Fruit fly (Drosophila melanogaster) whole organism, pupa: Measurements from ENCODE around the gene CG6051.

Source experiments
- CG10348 ChIP-seq: fragments of 200-800 bp; sonication (Bioruptor generic); IDR thresholded peaks from 2 replicates; pipeline ENCODE4 v1.3.6; 2022; ENCODE audit warnings: missing biosample characterization, missing genetic modification characterization
- CG17806 ChIP-seq: fragments of 200-800 bp; sonication (Bioruptor generic); optimal IDR thresholded peaks from 2 replicates; lab custom pipeline; 2018; ENCODE audit warnings: missing biosample characterization, mild to moderate bottlenecking, missing genetic modification characterization, moderate library complexity
- CG32121 ChIP-seq: fragments of 200-800 bp; sonication (Bioruptor generic); IDR thresholded peaks from 2 replicates; pipeline ENCODE4 v1.3.6; 2022; ENCODE audit warnings: missing biosample characterization, missing genetic modification characterization
- CG34367 ChIP-seq: fragments of 200-800 bp; sonication (Bioruptor generic); optimal IDR thresholded peaks from 2 replicates; lab custom pipeline; 2018; ENCODE audit warnings: missing biosample characterization, mild to moderate bottlenecking, missing genetic modification characterization
- CG8159 ChIP-seq: fragments of 200-800 bp; sonication (Bioruptor generic); optimal IDR thresholded peaks from 3 replicates; lab custom pipeline; 2018; ENCODE audit warnings: missing biosample characterization, mild to moderate bottlenecking, missing genetic modification characterization, moderate library complexity
- CG8301 ChIP-seq: fragments of 200-800 bp; sonication (Bioruptor generic); optimal IDR thresholded peaks from 2 replicates; lab custom pipeline; 2018; ENCODE audit warnings: missing biosample characterization, mild to moderate bottlenecking, missing genetic modification characterization
- EcR ChIP-seq: fragments of 200-800 bp; sonication (Bioruptor generic); optimal IDR thresholded peaks from 3 replicates; lab custom pipeline; 2019; ENCODE audit warnings: missing biosample characterization, missing genetic modification characterization, mild to moderate bottlenecking, moderate library complexity, missing genetic modification reagents
- Snoo ChIP-seq: fragments of 200-800 bp; sonication (Bioruptor generic); optimal IDR thresholded peaks from 3 replicates; lab custom pipeline; 2017; ENCODE audit warnings: missing biosample characterization, mild to moderate bottlenecking, missing genetic modification characterization, inconsistent platforms
- fd96Ca ChIP-seq: fragments of 200-800 bp; sonication (Bioruptor generic); IDR thresholded peaks from 3 replicates; pipeline ENCODE4 v1.3.6; 2022; ENCODE audit warnings: missing biosample characterization, missing genetic modification characterization

DNA sequence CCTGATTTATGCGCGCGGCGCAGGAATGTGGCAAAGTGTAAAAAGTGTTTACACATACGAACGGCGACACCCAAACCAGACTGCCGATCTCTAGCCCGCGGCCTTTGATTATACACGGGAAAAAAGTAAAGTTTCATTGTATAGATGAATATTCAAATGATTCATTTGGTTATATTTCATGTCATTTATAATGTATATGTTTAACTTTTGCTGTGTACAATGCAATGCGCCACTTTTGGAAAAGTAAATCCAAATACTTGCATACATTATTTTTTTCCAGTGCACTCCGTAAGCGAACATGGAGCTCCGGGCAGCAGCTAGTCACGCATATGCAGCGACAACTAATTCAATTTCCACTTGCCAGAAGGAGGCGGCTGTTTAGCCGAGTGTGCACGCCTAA, 16.5 kb upstream of the CG6051 start:
- TF ChIP-seq fd96Ca (GFP tag; lab: Robert Waterston, UW) (peak; percentile 86), CG17806 (tag; lab: Kevin White, UChicago) (peak; percentile 82), CG8301 (tag; lab: Kevin White, UChicago) (peak; percentile 92), EcR (GFP tag; lab: Kevin White, UChicago) (no peak), CG8159 (tag; lab: Kevin White, UChicago) (peak; percentile 70), CG34367 (tag; lab: Kevin White, UChicago) (peak; percentile 37), CG32121 (peak; percentile 91), CG10348 (GFP tag; lab: Robert Waterston, UW) (no peak), Snoo (tag; lab: Kevin White, UChicago) (no peak)
